Worm (Caenorhabditis elegans) whole organism, L1 larva: ENCODE measurements around the gene sre-8.

Source experiments
- C16A3.4 ChIP-seq: fragments of 150-350 bp; optimal IDR thresholded peaks from 2 replicates; lab custom pipeline; 2014; ENCODE audit warnings: missing biosample characterization, missing genetic modification characterization
- C34B4.2 ChIP-seq: sonication (generic microtip); optimal IDR thresholded peaks from 2 replicates; lab custom pipeline; 2017; ENCODE audit warnings: mild to moderate bottlenecking, missing genetic modification characterization, missing compliant biosample characterization
- F16B12.6 ChIP-seq: fragments of 150-350 bp; optimal IDR thresholded peaks from 2 replicates; lab custom pipeline; 2014; ENCODE audit warnings: missing biosample characterization, missing genetic modification characterization
- Y116A8C.19 ChIP-seq: sonication (generic microtip); optimal IDR thresholded peaks from 2 replicates; lab custom pipeline; 2016; ENCODE audit warnings: missing compliant biosample characterization, missing genetic modification characterization, borderline replicate concordance
- aha-1 ChIP-seq: fragments of 150-350 bp; optimal IDR thresholded peaks from 2 replicates; lab custom pipeline; 2014; ENCODE audit warnings: missing biosample characterization, missing genetic modification characterization
- alr-1 ChIP-seq: fragments of 200-800 bp; sonication (Bioruptor generic); optimal IDR thresholded peaks from 2 replicates; lab custom pipeline; 2018; ENCODE audit warnings: borderline replicate concordance, mild to moderate bottlenecking, missing genetic modification characterization, missing compliant biosample characterization
- aly-2 ChIP-seq: fragments of 150-350 bp; optimal IDR thresholded peaks from 2 replicates; lab custom pipeline; 2014; ENCODE audit warnings: missing biosample characterization, missing genetic modification characterization
- blmp-1 ChIP-seq: fragments of 150-350 bp; optimal IDR thresholded peaks from 2 replicates; lab custom pipeline; 2014; ENCODE audit warnings: missing biosample characterization, missing genetic modification characterization
- ceh-8 ChIP-seq: fragments of 200-800 bp; sonication (Bioruptor generic); optimal IDR thresholded peaks from 2 replicates; lab custom pipeline; 2018; ENCODE audit warnings: mild to moderate bottlenecking, missing genetic modification characterization, moderate library complexity, missing compliant biosample characterization
- ceh-82 ChIP-seq, 3 experiments: fragments of 150-350 bp in 1 of 3; sonication (generic microtip) in 2 of 3; optimal IDR thresholded peaks; 2 replicates each; lab custom pipeline; 2014 to 2017; ENCODE audit warnings: missing biosample characterization in 3 of 3, missing genetic modification characterization in 3 of 3
- ceh-88 ChIP-seq: fragments of 200-800 bp; sonication (Bioruptor generic); IDR thresholded peaks from 2 replicates; pipeline ENCODE4 v1.3.6; 2022; ENCODE audit warnings: missing genetic modification characterization, missing compliant biosample characterization
- dsc-1 ChIP-seq: sonication (generic microtip); optimal IDR thresholded peaks from 2 replicates; lab custom pipeline; 2016; ENCODE audit warnings: mild to moderate bottlenecking, missing genetic modification characterization, missing compliant biosample characterization
- efl-3 ChIP-seq: fragments of 200-800 bp; sonication (Bioruptor generic); optimal IDR thresholded peaks from 2 replicates; lab custom pipeline; 2018; ENCODE audit warnings: mild to moderate bottlenecking, missing genetic modification characterization, missing compliant biosample characterization
- egl-27 ChIP-seq, 2 experiments: fragments of 150-350 bp in 1 of 2; sonication (generic microtip); optimal IDR thresholded peaks; 3 replicates each; lab custom pipeline; 2017 to 2018; ENCODE audit warnings: missing biosample characterization in 2 of 2, missing genetic modification characterization in 2 of 2, missing genetic modification reagents in 2 of 2
- elt-3 ChIP-seq, 6 experiments: fragments of 150-350 bp in 1 of 6; sonication (generic microtip); optimal IDR thresholded peaks; 2 replicates each; lab custom pipeline; 2017 to 2018; ENCODE audit warnings: missing biosample characterization in 6 of 6, missing genetic modification characterization in 6 of 6, inconsistent platforms in 1 of 6
- fos-1 ChIP-seq: fragments of 150-350 bp; optimal IDR thresholded peaks from 2 replicates; lab custom pipeline; 2014; ENCODE audit warnings: missing biosample characterization, missing genetic modification characterization
- grh-1 ChIP-seq: fragments of 200-800 bp; sonication (Bioruptor generic); IDR thresholded peaks from 2 replicates; pipeline ENCODE4 v1.3.6; 2022; ENCODE audit warnings: missing genetic modification reagents, missing genetic modification characterization, missing compliant biosample characterization
- hlh-17 ChIP-seq: fragments of 200-800 bp; sonication (Bioruptor generic); optimal IDR thresholded peaks from 2 replicates; lab custom pipeline; 2018; ENCODE audit warnings: missing genetic modification characterization, mild to moderate bottlenecking, missing compliant biosample characterization, moderate library complexity, borderline replicate concordance
- hlh-4 ChIP-seq: sonication (generic microtip); optimal IDR thresholded peaks from 2 replicates; lab custom pipeline; 2016; ENCODE audit warnings: mild to moderate bottlenecking, missing genetic modification characterization, missing compliant biosample characterization
- irx-1 ChIP-seq: sonication (generic microtip); optimal IDR thresholded peaks from 2 replicates; lab custom pipeline; 2016; ENCODE audit warnings: missing genetic modification characterization, missing compliant biosample characterization
- isw-1 ChIP-seq: fragments of 200-800 bp; sonication (Bioruptor generic); IDR thresholded peaks from 2 replicates; pipeline ENCODE4 v1.3.6; 2022; ENCODE audit warnings: missing genetic modification characterization, missing compliant biosample characterization
- lin-13 ChIP-seq: fragments of 150-350 bp; optimal IDR thresholded peaks from 2 replicates; lab custom pipeline; 2014; ENCODE audit warnings: missing biosample characterization, missing genetic modification reagents, missing genetic modification characterization
- lin-15B ChIP-seq: fragments of 150-350 bp; sonication (generic microtip); optimal IDR thresholded peaks from 3 replicates; lab custom pipeline; 2014; ENCODE audit warnings: missing biosample characterization, missing genetic modification characterization
- lin-39 ChIP-seq: fragments of 150-350 bp; optimal IDR thresholded peaks from 2 replicates; lab custom pipeline; 2014; ENCODE audit warnings: missing biosample characterization, missing genetic modification reagents, missing genetic modification characterization
- lir-3 ChIP-seq: sonication (generic microtip); optimal IDR thresholded peaks from 2 replicates; lab custom pipeline; 2016; ENCODE audit warnings: mild to moderate bottlenecking, missing genetic modification characterization, moderate library complexity, missing compliant biosample characterization; ENCODE audit not compliant: poor library complexity
- nhr-11 ChIP-seq: fragments of 150-350 bp; optimal IDR thresholded peaks from 2 replicates; lab custom pipeline; 2014; ENCODE audit warnings: missing biosample characterization, missing genetic modification characterization
- nhr-12 ChIP-seq: sonication (generic microtip); optimal IDR thresholded peaks from 2 replicates; lab custom pipeline; 2017; ENCODE audit warnings: missing biosample characterization, missing genetic modification characterization
- nhr-20 ChIP-seq: sonication (generic microtip); optimal IDR thresholded peaks from 2 replicates; lab custom pipeline; 2016; ENCODE audit warnings: mild to moderate bottlenecking, missing genetic modification characterization, missing compliant biosample characterization
- nhr-237 ChIP-seq: fragments of 150-350 bp; optimal IDR thresholded peaks from 2 replicates; lab custom pipeline; 2014; ENCODE audit warnings: missing biosample characterization, missing genetic modification characterization
- nhr-28 ChIP-seq: fragments of 150-350 bp; optimal IDR thresholded peaks from 2 replicates; lab custom pipeline; 2014; ENCODE audit warnings: missing biosample characterization, missing genetic modification characterization
- nhr-71 ChIP-seq: sonication (generic microtip); optimal IDR thresholded peaks from 2 replicates; lab custom pipeline; 2016; ENCODE audit warnings: mild to moderate bottlenecking, missing genetic modification characterization, moderate library complexity, missing compliant biosample characterization
- nhr-76 ChIP-seq: sonication (generic microtip); optimal IDR thresholded peaks from 2 replicates; lab custom pipeline; 2017; ENCODE audit warnings: missing biosample characterization, missing genetic modification characterization
- nhr-77 ChIP-seq: fragments of 150-350 bp; optimal IDR thresholded peaks from 2 replicates; lab custom pipeline; 2014; ENCODE audit warnings: missing biosample characterization, missing genetic modification characterization
- nhr-84 ChIP-seq: sonication (generic microtip); optimal IDR thresholded peaks from 2 replicates; lab custom pipeline; 2017; ENCODE audit warnings: missing biosample characterization, missing genetic modification characterization
- nhr-85 ChIP-seq: sonication (generic microtip); peaks from one replicate; lab custom pipeline; 2016; ENCODE audit warnings: missing genetic modification characterization, inconsistent platforms, missing compliant biosample characterization
- nhr-90 ChIP-seq: sonication (generic microtip); optimal IDR thresholded peaks from 2 replicates; lab custom pipeline; 2016; ENCODE audit warnings: mild to moderate bottlenecking, missing genetic modification characterization, missing compliant biosample characterization; ENCODE audit not compliant: poor library complexity
- pag-3 ChIP-seq: sonication (generic microtip); optimal IDR thresholded peaks from 2 replicates; lab custom pipeline; 2017; ENCODE audit warnings: missing genetic modification characterization, mild to moderate bottlenecking, missing compliant biosample characterization, antibody characterized with exemption, borderline replicate concordance; ENCODE audit not compliant: insufficient read depth
- pqm-1 ChIP-seq: sonication (generic microtip); optimal IDR thresholded peaks from 3 replicates; lab custom pipeline; 2017; ENCODE audit warnings: missing biosample characterization, missing genetic modification characterization
- rnt-1 ChIP-seq: sonication (generic microtip); optimal IDR thresholded peaks from 2 replicates; lab custom pipeline; 2016; ENCODE audit warnings: mild to moderate bottlenecking, missing genetic modification characterization, moderate library complexity, missing compliant biosample characterization
- skn-1 ChIP-seq: fragments of 150-350 bp; optimal IDR thresholded peaks from 2 replicates; lab custom pipeline; 2014; ENCODE audit warnings: missing biosample characterization, missing genetic modification characterization
- snpc-4 ChIP-seq: fragments of 150-350 bp; optimal IDR thresholded peaks from 2 replicates; lab custom pipeline; 2014; ENCODE audit warnings: missing biosample characterization, missing genetic modification characterization
- snu-23 ChIP-seq: sonication (generic microtip); optimal IDR thresholded peaks from 2 replicates; lab custom pipeline; 2016; ENCODE audit warnings: missing genetic modification characterization, missing compliant biosample characterization
- sox-4 ChIP-seq: sonication (generic microtip); optimal IDR thresholded peaks from 2 replicates; lab custom pipeline; 2016; ENCODE audit warnings: missing genetic modification characterization, missing compliant biosample characterization
- sptf-1 ChIP-seq: fragments of 150-350 bp; optimal IDR thresholded peaks from 2 replicates; lab custom pipeline; 2014; ENCODE audit warnings: missing biosample characterization, missing genetic modification characterization
- sup-37 ChIP-seq: fragments of 200-800 bp; sonication (Bioruptor generic); optimal IDR thresholded peaks from 2 replicates; lab custom pipeline; 2018; ENCODE audit warnings: mild to moderate bottlenecking, missing genetic modification characterization, missing compliant biosample characterization
- swsn-7 ChIP-seq: sonication (generic microtip); optimal IDR thresholded peaks from 2 replicates; lab custom pipeline; 2016; ENCODE audit warnings: missing genetic modification characterization, missing compliant biosample characterization
- unc-130 ChIP-seq: fragments of 150-350 bp; optimal IDR thresholded peaks from 2 replicates; lab custom pipeline; 2017; ENCODE audit warnings: missing biosample characterization, missing genetic modification characterization, inconsistent platforms
- unc-62 ChIP-seq: fragments of 150-350 bp; optimal IDR thresholded peaks from 2 replicates; lab custom pipeline; 2014; ENCODE audit warnings: missing biosample characterization, missing genetic modification reagents, missing genetic modification characterization
- unc-86 ChIP-seq: sonication (generic microtip); optimal IDR thresholded peaks from 2 replicates; lab custom pipeline; 2016; ENCODE audit warnings: missing genetic modification characterization, missing compliant biosample characterization
- unc-98 ChIP-seq: fragments of 200-800 bp; sonication (Bioruptor generic); IDR thresholded peaks from 2 replicates; pipeline ENCODE4 v1.3.6; 2022; ENCODE audit warnings: missing genetic modification characterization, missing compliant biosample characterization
- vab-15 ChIP-seq: sonication (generic microtip); optimal IDR thresholded peaks from 2 replicates; lab custom pipeline; 2017; ENCODE audit warnings: missing genotype, mild to moderate bottlenecking, missing genetic modification characterization, missing compliant biosample characterization
- xbp-1 ChIP-seq: sonication (generic microtip); optimal IDR thresholded peaks from 2 replicates; lab custom pipeline; 2016; ENCODE audit warnings: missing genetic modification characterization, missing compliant biosample characterization
- ztf-11 ChIP-seq, 2 experiments: sonication (generic microtip); optimal IDR thresholded peaks; 2 replicates each; lab custom pipeline; 2016 to 2017; ENCODE audit warnings: missing genetic modification characterization in 2 of 2, missing biosample characterization in 1 of 2, missing compliant biosample characterization in 1 of 2
- ztf-4 ChIP-seq: fragments of 150-350 bp; optimal IDR thresholded peaks from 2 replicates; lab custom pipeline; 2014; ENCODE audit warnings: missing biosample characterization, missing genetic modification characterization

The sre-8 gene

DNA sequence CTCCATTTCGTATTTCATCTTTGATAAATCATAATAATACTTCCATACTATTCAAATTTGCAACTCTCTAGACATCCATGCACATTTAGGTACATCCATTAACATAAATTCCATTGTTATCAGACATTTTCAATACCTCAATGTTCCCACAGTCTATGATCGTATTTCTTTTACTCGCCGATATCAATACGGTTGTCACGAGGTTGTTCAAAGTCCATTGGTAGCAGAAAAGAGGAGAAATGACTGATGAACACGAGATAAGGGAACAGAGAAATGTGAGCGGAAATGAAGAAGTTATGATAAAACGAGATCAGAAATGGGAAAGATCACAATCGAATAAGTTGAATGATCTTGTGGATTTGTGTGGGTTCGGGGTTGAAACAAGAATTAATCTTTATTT, 44.1 kb upstream of the sre-8 start (continued):
- no peak for TF ChIP-seq rnt-1
- TF ChIP-seq lin-39 (tag; lab: Kevin White, UChicago) = no peak
- TF ChIP-seq C34B4.2 (tag; lab: Kevin White, UChicago) = no peak
- no peak for TF ChIP-seq aha-1 (tag; lab: Kevin White, UChicago)
- peak; percentile 57 for TF ChIP-seq nhr-20
- no peak for TF ChIP-seq unc-86 (tag; lab: Kevin White, UChicago)
- no peak for TF ChIP-seq grh-1
- TF ChIP-seq xbp-1 (tag; lab: Kevin White, UChicago) = no peak
- no peak for TF ChIP-seq sptf-1 (tag; lab: Kevin White, UChicago)
- peak; percentile 22 for TF ChIP-seq nhr-90 (tag; lab: Kevin White, UChicago)
- no peak for TF ChIP-seq lin-13 (GFP tag; lab: Kevin White, UChicago)
- TF ChIP-seq snpc-4 (tag; lab: Kevin White, UChicago) = no peak
- TF ChIP-seq isw-1 = no peak
- TF ChIP-seq pqm-1 = no peak
- TF ChIP-seq F16B12.6 (tag; lab: Kevin White, UChicago) = no peak
- TF ChIP-seq sox-4 (tag; lab: Kevin White, UChicago) = no peak
- no peak for TF ChIP-seq lin-15B
- TF ChIP-seq lir-3 (tag; lab: Kevin White, UChicago) = no peak
- no peak for TF ChIP-seq C16A3.4 (tag; lab: Kevin White, UChicago)
- TF ChIP-seq ztf-11 (tag; optimal IDR thresholded peaks at IDR 0.05; lab: Kevin White, UChicago) = no peak
- TF ChIP-seq pag-3 (tag; lab: Kevin White, UChicago) = no peak
- TF ChIP-seq hlh-4 = no peak
- no peak for TF ChIP-seq nhr-28
- no peak for TF ChIP-seq sup-37 (GFP tag; lab: Kevin White, UChicago)
- no peak for TF ChIP-seq nhr-84 (tag; lab: Kevin White, UChicago)
- TF ChIP-seq vab-15 = no peak
- peak; percentile 90 for TF ChIP-seq blmp-1 (tag; lab: Kevin White, UChicago)
- no peak for TF ChIP-seq aly-2 (tag; lab: Kevin White, UChicago)
- no peak for TF ChIP-seq alr-1 (tag; lab: Kevin White, UChicago)
- TF ChIP-seq Y116A8C.19 (tag; lab: Kevin White, UChicago) = no peak
- TF ChIP-seq ceh-88 (GFP tag; lab: Robert Waterston, UW) = no peak
- no peak for TF ChIP-seq unc-62 (GFP tag; lab: Kevin White, UChicago)
- no peak for TF ChIP-seq swsn-7
- TF ChIP-seq fos-1 (tag; lab: Kevin White, UChicago) = no peak
- TF ChIP-seq ceh-82 (tag; optimal IDR thresholded peaks at IDR 0.05; lab: Kevin White, UChicago) = no peak
- TF ChIP-seq ztf-4 = no peak
- TF ChIP-seq nhr-12 = no peak
- TF ChIP-seq hlh-17 (GFP tag; lab: Kevin White, UChicago) = no peak
- TF ChIP-seq efl-3 (GFP tag; lab: Kevin White, UChicago) = no peak
- TF ChIP-seq ceh-8 (GFP tag; lab: Kevin White, UChicago) = no peak
- no peak for TF ChIP-seq nhr-237
- TF ChIP-seq skn-1 (tag; lab: Kevin White, UChicago) = no peak
- TF ChIP-seq nhr-77 (tag; lab: Kevin White, UChicago) = no peak
- TF ChIP-seq snu-23 (GFP tag; lab: Kevin White, UChicago) = peak; percentile 29
- TF ChIP-seq irx-1 = no peak
- TF ChIP-seq nhr-11 (tag; lab: Kevin White, UChicago) = no peak
- TF ChIP-seq nhr-85 (tag; lab: Kevin White, UChicago) = peak; percentile 70
- TF ChIP-seq nhr-76 (tag; lab: Kevin White, UChicago) = no peak
- TF ChIP-seq dsc-1 (tag; lab: Kevin White, UChicago) = no peak
- peak in 2 of 6 experiments; percentile 29 to 94 for TF ChIP-seq elt-3 (tag; optimal IDR thresholded peaks at IDR 0.05; lab: Kevin White, UChicago)
- no peak for TF ChIP-seq nhr-71 (tag; lab: Kevin White, UChicago)
- no peak for TF ChIP-seq unc-130 (tag; lab: Kevin White, UChicago)
- no peak for TF ChIP-seq egl-27 (tag; optimal IDR thresholded peaks at IDR 0.05; lab: Kevin White, UChicago)
- TF ChIP-seq unc-98 (GFP tag; lab: Robert Waterston, UW) = no peak
